Fruit fly (Drosophila melanogaster): Measurements from ENCODE around the gene Vps60.

The Vps60 gene

dm6 chr3L:17651717-17652651, 30.6 kb upstream of the Vps60 start (continued):
- no peak for TF ChIP-seq chif (GFP tag; optimal IDR thresholded peaks at IDR 0.05)
- TF ChIP-seq Jarid2 (GFP tag; optimal IDR thresholded peaks at IDR 0.05), result no peak
- no peak for TF ChIP-seq mam (GFP tag; optimal IDR thresholded peaks at IDR 0.05)
- TF ChIP-seq Tbp (GFP tag; optimal IDR thresholded peaks at IDR 0.05), result no peak
- no peak for TF ChIP-seq CkIIα-i1 (GFP tag; IDR thresholded peaks at IDR 0.05)
- no peak for TF ChIP-seq CG15696 (tag; optimal IDR thresholded peaks at IDR 0.05)
- no peak for TF ChIP-seq HLH4C (GFP tag; IDR thresholded peaks at IDR 0.05; ENCODE audit: partially characterized antibody)
- no peak for TF ChIP-seq odd (GFP tag; optimal IDR thresholded peaks at IDR 0.05)
- no peak for TF ChIP-seq CG4404 (GFP tag; IDR thresholded peaks at IDR 0.05)
- no peak for TF ChIP-seq Adf1 (GFP tag; IDR thresholded peaks at IDR 0.05)
- no peak for TF ChIP-seq CG18619 (GFP tag; optimal IDR thresholded peaks at IDR 0.05)
- TF ChIP-seq Vsx1 (GFP tag; optimal IDR thresholded peaks at IDR 0.05), result peak; percentile 16
- no peak for TF ChIP-seq hb (GFP tag; IDR thresholded peaks at IDR 0.05; ENCODE audit: partially characterized antibody)
- TF ChIP-seq cwo (GFP tag; optimal IDR thresholded peaks at IDR 0.05), result peak; percentile 55
- no peak for TF ChIP-seq wdn (GFP tag; IDR thresholded peaks at IDR 0.05)
- peak; percentile 11 for TF ChIP-seq CG18262 (tag; optimal IDR thresholded peaks at IDR 0.05)
- no peak for TF ChIP-seq Ravus (GFP tag; IDR thresholded peaks at IDR 0.05)
- TF ChIP-seq CG8281 (tag; optimal IDR thresholded peaks at IDR 0.05), result no peak
- TF ChIP-seq tin (GFP tag; optimal IDR thresholded peaks at IDR 0.05), result no peak
- TF ChIP-seq Dref (GFP tag; IDR thresholded peaks at IDR 0.05), result no peak
- no peak for TF ChIP-seq CG10543 (GFP tag; optimal IDR thresholded peaks at IDR 0.05)
- no peak for TF ChIP-seq hkb (optimal IDR thresholded peaks at IDR 0.05)
- 0 out of 2 replicates have a peak, but pooled peaks have one; percentile 45 for TF ChIP-seq hkb (GFP tag; IDR thresholded peaks at IDR 0.05)
- TF ChIP-seq CG10366 (GFP tag; IDR thresholded peaks at IDR 0.05), result peak; percentile 26
- TF ChIP-seq klu (GFP tag; IDR thresholded peaks at IDR 0.05), result no peak
- no peak for TF ChIP-seq disco-r (GFP tag; optimal IDR thresholded peaks at IDR 0.05)
- TF ChIP-seq CG10959 (GFP tag; IDR thresholded peaks at IDR 0.05), result no peak
- TF ChIP-seq Hand (GFP tag; optimal IDR thresholded peaks at IDR 0.05), result no peak
- no peak for TF ChIP-seq Mad (GFP tag; optimal IDR thresholded peaks at IDR 0.05)
- TF ChIP-seq CG9797 (GFP tag; optimal IDR thresholded peaks at IDR 0.05), result no peak
- peak; percentile 2 for TF ChIP-seq CG6254 (GFP tag; optimal IDR thresholded peaks at IDR 0.05)
- no peak for TF ChIP-seq Deaf1 (tag; optimal IDR thresholded peaks at IDR 0.05)
- TF ChIP-seq CG31224 (GFP tag; IDR thresholded peaks at IDR 0.05), result no peak; the same call in 1 of the 2 replicates
- no peak for TF ChIP-seq amos (GFP tag; IDR thresholded peaks at IDR 0.05; ENCODE audit: partially characterized antibody)
- TF ChIP-seq Atf3 (GFP tag; optimal IDR thresholded peaks at IDR 0.05), result no peak
- TF ChIP-seq oc (tag; optimal IDR thresholded peaks at IDR 0.05), result peak; percentile 78
- TF ChIP-seq inv (GFP tag; IDR thresholded peaks at IDR 0.05; ENCODE audit: partially characterized antibody), result no peak
- TF ChIP-seq CG5245 (GFP tag; optimal IDR thresholded peaks at IDR 0.05), result no peak
- no peak for TF ChIP-seq fu2 (GFP tag; optimal IDR thresholded peaks at IDR 0.05)
- TF ChIP-seq CG7271 (tag; optimal IDR thresholded peaks at IDR 0.05), result no peak
- peak; percentile 31 for TF ChIP-seq CG15479 (GFP tag; optimal IDR thresholded peaks at IDR 0.05)
- TF ChIP-seq Atf6 (GFP tag; IDR thresholded peaks at IDR 0.05), result 0 out of 2 replicates have a peak, but pooled peaks have one; percentile 21
- TF ChIP-seq H2.0 (GFP tag; IDR thresholded peaks at IDR 0.05), result 0 out of 2 replicates have a peak, but pooled peaks have one; percentile 23
- no peak for TF ChIP-seq CG7928 (GFP tag; optimal IDR thresholded peaks at IDR 0.05)
- TF ChIP-seq Sox102F (GFP tag; optimal IDR thresholded peaks at IDR 0.05), result peak; percentile 34
- TF ChIP-seq row (GFP tag; IDR thresholded peaks at IDR 0.05), result peak; percentile 52; the same call in 2 of the 3 replicates
- TF ChIP-seq bcd (GFP tag; optimal IDR thresholded peaks at IDR 0.05), result no peak
- no peak for TF ChIP-seq pzg (GFP tag; optimal IDR thresholded peaks at IDR 0.05)
- no peak for TF ChIP-seq Drgx (GFP tag; IDR thresholded peaks at IDR 0.05)

All from whole organism, embryonic.